Fruit fly (Drosophila melanogaster): Measurements from ENCODE around the gene HisRS.
A peak's percentile ranks its signal among the peaks of the same experiment; 100 is the strongest.

HisRS gene

dm6 chrX:18515988-18516541 lies 837 bp downstream of the HisRS start (continued):
- TF ChIP-seq unpg (GFP tag; optimal IDR thresholded peaks at IDR 0.05) (peak; percentile 0), CG9817 (tag; optimal IDR thresholded peaks at IDR 0.05) (peak; percentile 15), Side (GFP tag; optimal IDR thresholded peaks at IDR 0.05) (peak; percentile 20), CG10565 (GFP tag; optimal IDR thresholded peaks at IDR 0.05) (no peak), CG1024 (GFP tag; IDR thresholded peaks at IDR 0.05) (0 out of 2 replicates have a peak, but pooled peaks have one; percentile 12), CG12104 (GFP tag; optimal IDR thresholded peaks at IDR 0.05) (no peak), CoRest (tag; optimal IDR thresholded peaks at IDR 0.05) (peak; percentile 43), tin (GFP tag; optimal IDR thresholded peaks at IDR 0.05) (no peak), Sry-δ (GFP tag; optimal IDR thresholded peaks at IDR 0.05) (peak; percentile 6), CG2712 (tag; optimal IDR thresholded peaks at IDR 0.05) (peak; percentile 31), zfh1 (GFP tag; IDR thresholded peaks at IDR 0.05) (peak; percentile 33; the same call in 1 of the 3 replicates), CG1832 (GFP tag; optimal IDR thresholded peaks at IDR 0.05) (peak; percentile 39), Xbp1 (GFP tag; optimal IDR thresholded peaks at IDR 0.05) (peak; percentile 1), Ada2b (GFP tag; IDR thresholded peaks at IDR 0.05) (peak; percentile 22; the same call in 1 of the 2 replicates), CG14441 (GFP tag; IDR thresholded peaks at IDR 0.05) (0 out of 2 replicates have a peak, but pooled peaks have one; percentile 27), CG4404 (GFP tag; IDR thresholded peaks at IDR 0.05) (no peak), vvl (GFP tag; IDR thresholded peaks at IDR 0.05) (peak; percentile 21), CG12659 (GFP tag; optimal IDR thresholded peaks at IDR 0.05) (peak; percentile 7), Aef1 (GFP tag; IDR thresholded peaks at IDR 0.05) (peak; percentile 23; the same call in 1 of the 3 replicates), Antp (GFP tag; optimal IDR thresholded peaks at IDR 0.05) (no peak), lmd (GFP tag; IDR thresholded peaks at IDR 0.05) (peak; percentile 23; the same call in 1 of the 2 replicates), CG2120 (GFP tag; optimal IDR thresholded peaks at IDR 0.05) (peak; percentile 52), prd (optimal IDR thresholded peaks at IDR 0.05) (no peak), prd (GFP tag; IDR thresholded peaks at IDR 0.05) (peak; percentile 57; the same call in 2 of the 3 replicates), Ets65A (GFP tag) (peak; percentile 58), mam (GFP tag; optimal IDR thresholded peaks at IDR 0.05) (peak; percentile 49), cg (GFP tag; optimal IDR thresholded peaks at IDR 0.05) (peak; percentile 90), dmrt99B (tag; optimal IDR thresholded peaks at IDR 0.05) (peak; percentile 16), CG3995 (GFP tag; optimal IDR thresholded peaks at IDR 0.05) (peak; percentile 74), HLH3B (GFP tag; IDR thresholded peaks at IDR 0.05) (no peak), slbo (GFP tag; IDR thresholded peaks at IDR 0.05) (peak; percentile 45; the same call in 1 of the 2 replicates), amos (GFP tag; IDR thresholded peaks at IDR 0.05; ENCODE audit: partially characterized antibody) (peak; percentile 13; the same call in 1 of the 2 replicates), Sry-β (GFP tag; optimal IDR thresholded peaks at IDR 0.05) (peak; percentile 98), insv (GFP tag; optimal IDR thresholded peaks at IDR 0.05) (peak; percentile 63 to 93), h (optimal IDR thresholded peaks at IDR 0.05) (no peak), ab (GFP tag; optimal IDR thresholded peaks at IDR 0.05) (no peak), CG7839 (tag; optimal IDR thresholded peaks at IDR 0.05) (no peak), Med (GFP tag) (peak; percentile 66), abd-A (tag; optimal IDR thresholded peaks at IDR 0.05) (peak; percentile 44), rib (GFP tag; IDR thresholded peaks at IDR 0.05) (0 out of 2 replicates have a peak, but pooled peaks have one; percentile 13), CG4282 (GFP tag; optimal IDR thresholded peaks at IDR 0.05) (peak; percentile 35), chif (GFP tag; optimal IDR thresholded peaks at IDR 0.05) (peak in 1 of 2 experiments; percentile 13), CG18262 (tag; optimal IDR thresholded peaks at IDR 0.05) (peak; percentile 35), CG11504 (tag; optimal IDR thresholded peaks at IDR 0.05) (peak; percentile 32), CG13775 (GFP tag; optimal IDR thresholded peaks at IDR 0.05) (peak; percentile 2), nmo (GFP tag; optimal IDR thresholded peaks at IDR 0.05) (peak; percentile 6), sd (tag; optimal IDR thresholded peaks at IDR 0.05) (peak; percentile 28), ken (GFP tag; IDR thresholded peaks at IDR 0.05) (peak; percentile 57; the same call in 1 of the 3 replicates), ro (GFP tag; IDR thresholded peaks at IDR 0.05) (no peak), CG34422 (GFP tag; IDR thresholded peaks at IDR 0.05) (0 out of 3 replicates have a peak, but pooled peaks have one; percentile 6), Bteb2 (GFP tag; optimal IDR thresholded peaks at IDR 0.05) (no peak)
